Fruit fly (Drosophila melanogaster): ENCODE results near the gene Ubc84D.

DNA sequence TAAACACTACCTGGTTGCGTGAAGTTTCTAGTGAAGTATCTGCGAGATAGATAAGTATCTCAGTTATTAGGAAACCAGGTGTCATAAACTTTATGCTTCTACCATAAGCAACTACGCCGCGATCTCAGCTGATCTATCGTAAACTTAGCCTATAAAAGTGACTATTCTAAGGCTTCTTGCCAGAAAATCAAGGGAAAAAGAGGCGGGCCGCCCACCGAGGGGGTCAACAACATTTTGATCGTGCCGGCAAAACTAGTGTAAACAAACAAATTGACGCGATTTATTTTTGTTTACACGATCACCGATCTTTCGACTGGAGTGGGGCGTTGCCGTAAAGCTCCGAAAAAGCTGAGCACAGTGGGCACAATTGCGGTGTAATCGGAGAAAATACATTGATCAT is 4.9 kb upstream of the Ubc84D start:
- TF ChIP-seq CG18476 (GFP tag; optimal IDR thresholded peaks at IDR 0.05) (no peak), Antp (GFP tag; optimal IDR thresholded peaks at IDR 0.05) (no peak), Kr (GFP tag; optimal IDR thresholded peaks at IDR 0.05) (no peak), CG1832 (GFP tag; optimal IDR thresholded peaks at IDR 0.05) (no peak), CG2678 (tag; optimal IDR thresholded peaks at IDR 0.05) (peak; percentile 33), CG11560 (tag; IDR thresholded peaks at IDR 0.05) (no peak), CG14441 (GFP tag; IDR thresholded peaks at IDR 0.05) (no peak), cwo (GFP tag; optimal IDR thresholded peaks at IDR 0.05) (peak; percentile 4)
